Fruit fly (Drosophila melanogaster) whole organism, embryonic: ENCODE measurements around the gene CG42512.
A peak's percentile ranks its signal among the peaks of the same experiment; 100 is the strongest.

Source experiments
- CG10431 ChIP-seq: fragments of 200-800 bp; sonication (Bioruptor generic); optimal IDR thresholded peaks from 3 replicates; lab custom pipeline; 2018; ENCODE audit warnings: missing biosample characterization, mild to moderate bottlenecking, missing genetic modification characterization
- CG11560 ChIP-seq: fragments of 200-800 bp; sonication (Bioruptor generic); IDR thresholded peaks from 3 replicates; pipeline ENCODE4 v1.3.6; 2022; ENCODE audit warnings: missing biosample characterization, missing genetic modification characterization
- CG1233 ChIP-seq: fragments of 200-800 bp; sonication (Bioruptor generic); optimal IDR thresholded peaks from 4 replicates; lab custom pipeline; 2018; ENCODE audit warnings: missing biosample characterization, mild to moderate bottlenecking, missing genetic modification characterization
- CG14441 ChIP-seq: fragments of 200-800 bp; sonication (Bioruptor generic); IDR thresholded peaks from 2 replicates; pipeline ENCODE4 v1.3.6; 2022; ENCODE audit warnings: missing biosample characterization, missing genetic modification characterization
- CG14710 ChIP-seq: fragments of 200-800 bp; sonication (Bioruptor generic); optimal IDR thresholded peaks from 3 replicates; lab custom pipeline; 2019; ENCODE audit warnings: missing biosample characterization, mild to moderate bottlenecking, missing genetic modification characterization, moderate library complexity
- CG15514 ChIP-seq: fragments of 200-800 bp; sonication (Bioruptor generic); optimal IDR thresholded peaks from 3 replicates; lab custom pipeline; 2017; ENCODE audit warnings: missing biosample characterization, missing genetic modification characterization, mild to moderate bottlenecking, moderate library complexity, missing genetic modification reagents
- CG15601 ChIP-seq: fragments of 200-800 bp; sonication (Bioruptor generic); optimal IDR thresholded peaks from 3 replicates; lab custom pipeline; 2019; ENCODE audit warnings: missing biosample characterization, mild to moderate bottlenecking, missing genetic modification characterization, moderate library complexity
- CG1603 ChIP-seq: fragments of 200-800 bp; sonication (Bioruptor generic); optimal IDR thresholded peaks from 2 replicates; lab custom pipeline; 2019; ENCODE audit warnings: missing biosample characterization, mild to moderate bottlenecking, missing genetic modification characterization, moderate library complexity
- CG18599 ChIP-seq: fragments of 200-800 bp; sonication (Bioruptor generic); optimal IDR thresholded peaks from 3 replicates; lab custom pipeline; 2017; ENCODE audit warnings: missing biosample characterization, missing genetic modification characterization, mild to moderate bottlenecking, moderate library complexity, missing genetic modification reagents
- CG3281 ChIP-seq: fragments of 200-800 bp; sonication (Bioruptor generic); optimal IDR thresholded peaks from 3 replicates; lab custom pipeline; 2017; ENCODE audit warnings: missing biosample characterization, mild to moderate bottlenecking, missing genetic modification characterization
- CG7963 ChIP-seq: fragments of 200-800 bp; sonication (Bioruptor generic); IDR thresholded peaks from 3 replicates; pipeline ENCODE4 v1.3.6; 2022; ENCODE audit warnings: missing biosample characterization, missing genetic modification characterization; ENCODE audit not compliant: partially characterized antibody
- CG8359 ChIP-seq: fragments of 200-800 bp; sonication (Bioruptor generic); optimal IDR thresholded peaks from 2 replicates; lab custom pipeline; 2017; ENCODE audit warnings: missing biosample characterization, mild to moderate bottlenecking, missing genetic modification characterization, borderline replicate concordance
- CG8765 ChIP-seq: fragments of 200-800 bp; sonication (Bioruptor generic); IDR thresholded peaks from 2 replicates; pipeline ENCODE4 v1.3.6; 2022; ENCODE audit warnings: missing biosample characterization, missing genetic modification characterization
- CG9932 ChIP-seq: fragments of 200-800 bp; sonication (Bioruptor generic); IDR thresholded peaks from 2 replicates; pipeline ENCODE4 v1.3.6; 2022; ENCODE audit warnings: missing biosample characterization, missing genetic modification characterization
- Dp ChIP-seq: fragments of 200-800 bp; sonication (Bioruptor generic); optimal IDR thresholded peaks from 2 replicates; lab custom pipeline; 2018; ENCODE audit warnings: missing biosample characterization, mild to moderate bottlenecking, missing genetic modification characterization, moderate library complexity
- Drgx ChIP-seq: fragments of 200-800 bp; sonication (Bioruptor generic); IDR thresholded peaks from 2 replicates; pipeline ENCODE4 v1.3.6; 2022; ENCODE audit warnings: missing biosample characterization, missing genetic modification characterization
- H15 ChIP-seq: fragments of 200-800 bp; sonication (Bioruptor generic); IDR thresholded peaks from 3 replicates; pipeline ENCODE4 v1.3.6; 2022; ENCODE audit warnings: missing biosample characterization, missing genetic modification characterization
- Med ChIP-seq: fragments of 200-800 bp; sonication (Bioruptor generic); peaks from one replicate; lab custom pipeline; 2016; ENCODE audit warnings: missing biosample characterization, missing genetic modification characterization, mild to moderate bottlenecking, inconsistent platforms, moderate library complexity
- Nf-YB ChIP-seq: fragments of 200-800 bp; sonication (Bioruptor generic); optimal IDR thresholded peaks from 3 replicates; lab custom pipeline; 2019; ENCODE audit warnings: missing biosample characterization, mild to moderate bottlenecking, missing genetic modification characterization, moderate library complexity
- Ptx1 ChIP-seq: fragments of 200-800 bp; sonication (Bioruptor generic); IDR thresholded peaks from 2 replicates; pipeline ENCODE4 v1.3.6; 2022; ENCODE audit warnings: missing biosample characterization, missing genetic modification characterization
- Sry-β ChIP-seq: fragments of 200-800 bp; sonication (Bioruptor generic); optimal IDR thresholded peaks from 2 replicates; lab custom pipeline; 2018; ENCODE audit warnings: missing biosample characterization, mild to moderate bottlenecking, missing genetic modification characterization, moderate library complexity
- Ssrp ChIP-seq: fragments of 200-800 bp; sonication (Bioruptor generic); optimal IDR thresholded peaks from 2 replicates; lab custom pipeline; 2018; ENCODE audit warnings: missing biosample characterization, mild to moderate bottlenecking, missing genetic modification characterization, moderate library complexity
- Trl ChIP-seq, 3 experiments: fragments of >200 bp in 2 of 3; fragments of 200-800 bp in 1 of 3; sonication (Bioruptor generic) in 1 of 3; optimal IDR thresholded peaks; 2 replicates in 1 of 3; 3 replicates in 2 of 3; lab custom pipeline; 2016 to 2017; ENCODE audit warnings: missing biosample characterization in 1 of 3, missing genetic modification characterization in 1 of 3
- ara ChIP-seq: fragments of 200-800 bp; sonication (Bioruptor generic); IDR thresholded peaks from 2 replicates; pipeline ENCODE4 v1.3.6; 2022; ENCODE audit warnings: missing biosample characterization, missing genetic modification characterization
- az2 ChIP-seq: fragments of 200-800 bp; sonication (Bioruptor generic); optimal IDR thresholded peaks from 3 replicates; lab custom pipeline; 2016; ENCODE audit warnings: missing biosample characterization, missing genetic modification characterization
- ci ChIP-seq: fragments of 200-800 bp; sonication (Bioruptor generic); IDR thresholded peaks from 3 replicates; pipeline ENCODE4 v1.3.6; 2022; ENCODE audit warnings: missing biosample characterization, missing genetic modification characterization
- crol ChIP-seq: fragments of 200-800 bp; sonication (Bioruptor generic); IDR thresholded peaks from 2 replicates; pipeline ENCODE4 v1.3.6; 2022; ENCODE audit warnings: missing biosample characterization, missing genetic modification characterization
- da ChIP-seq: fragments of 200-800 bp; sonication (Bioruptor generic); optimal IDR thresholded peaks from 2 replicates; lab custom pipeline; 2016; ENCODE audit warnings: missing biosample characterization, missing genetic modification characterization
- emc ChIP-seq: fragments of 200-800 bp; sonication (Bioruptor generic); optimal IDR thresholded peaks from 2 replicates; lab custom pipeline; 2016; ENCODE audit warnings: missing biosample characterization, missing genetic modification characterization
- eve ChIP-seq, 2 experiments: fragments of >200 bp; optimal IDR thresholded peaks; 2 replicates each; lab custom pipeline; 2017; ENCODE audit warnings: missing biosample characterization in 2 of 2, missing genetic modification characterization in 2 of 2
- gcm2 ChIP-seq: fragments of 200-800 bp; sonication (Bioruptor generic); optimal IDR thresholded peaks from 2 replicates; lab custom pipeline; 2016; ENCODE audit warnings: missing biosample characterization, missing genetic modification characterization
- hkb ChIP-seq, 2 experiments: fragments of 200-800 bp in 1 of 2; fragments of >200 bp in 1 of 2; sonication (Bioruptor generic) in 1 of 2; IDR thresholded peaks in 1 of 2; optimal IDR thresholded peaks in 1 of 2; 2 replicates each; pipeline versions ENCODE4 v1.3.6 to Lab custom; 2017 to 2022; ENCODE audit warnings: missing biosample characterization in 1 of 2, missing genetic modification characterization in 1 of 2
- jing ChIP-seq: fragments of 200-800 bp; sonication (Bioruptor generic); optimal IDR thresholded peaks from 2 replicates; lab custom pipeline; 2018; ENCODE audit warnings: missing biosample characterization, mild to moderate bottlenecking, missing genetic modification characterization
- lbe ChIP-seq: fragments of 200-800 bp; sonication (Bioruptor generic); optimal IDR thresholded peaks from 2 replicates; lab custom pipeline; 2016; ENCODE audit warnings: missing biosample characterization, mild to moderate bottlenecking, missing genetic modification characterization
- lilli ChIP-seq: fragments of 200-800 bp; sonication (Bioruptor generic); optimal IDR thresholded peaks from 3 replicates; lab custom pipeline; 2016; ENCODE audit warnings: missing biosample characterization, missing genetic modification characterization
- nmo ChIP-seq: fragments of 200-800 bp; sonication (Bioruptor generic); optimal IDR thresholded peaks from 2 replicates; lab custom pipeline; 2018; ENCODE audit warnings: missing biosample characterization, mild to moderate bottlenecking, missing genetic modification characterization, moderate library complexity
- nom ChIP-seq: fragments of 200-800 bp; sonication (Bioruptor generic); optimal IDR thresholded peaks from 2 replicates; lab custom pipeline; 2017; ENCODE audit warnings: missing biosample characterization, missing genetic modification characterization, mild to moderate bottlenecking, moderate library complexity, missing genetic modification reagents
- pan ChIP-seq, 4 experiments: fragments of >200 bp in 3 of 4; fragments of 200-800 bp in 1 of 4; sonication (Bioruptor generic) in 1 of 4; optimal IDR thresholded peaks in 3 of 4; IDR thresholded peaks in 1 of 4; 2 replicates each; pipeline versions ENCODE4 v1.3.6 to Lab custom; 2017 to 2022; ENCODE audit warnings: missing biosample characterization in 2 of 4, missing genetic modification characterization in 2 of 4, mixed read lengths in 1 of 4
- peb ChIP-seq: fragments of 200-800 bp; sonication (Bioruptor generic); IDR thresholded peaks from 2 replicates; pipeline ENCODE4 v1.3.6; 2022; ENCODE audit warnings: missing biosample characterization, missing genetic modification characterization
- pita ChIP-seq: fragments of 200-800 bp; sonication (Bioruptor generic); optimal IDR thresholded peaks from 2 replicates; lab custom pipeline; 2017; ENCODE audit warnings: missing biosample characterization, mild to moderate bottlenecking, missing genetic modification characterization
- schlank ChIP-seq: fragments of 200-800 bp; sonication (Bioruptor generic); optimal IDR thresholded peaks from 2 replicates; lab custom pipeline; 2018; ENCODE audit warnings: missing biosample characterization, mild to moderate bottlenecking, missing genetic modification characterization
- sisA ChIP-seq: fragments of 200-800 bp; sonication (Bioruptor generic); IDR thresholded peaks from 2 replicates; pipeline ENCODE4 v1.3.6; 2022; ENCODE audit warnings: missing biosample characterization, missing genetic modification characterization
- tgo ChIP-seq: fragments of 200-800 bp; sonication (Bioruptor generic); IDR thresholded peaks from 3 replicates; pipeline ENCODE4 v1.3.6; 2022; ENCODE audit warnings: missing biosample characterization, missing genetic modification characterization
- trem ChIP-seq: fragments of 200-800 bp; optimal IDR thresholded peaks from 3 replicates; lab custom pipeline; 2019; ENCODE audit warnings: missing biosample characterization, mild to moderate bottlenecking, missing genetic modification characterization, moderate library complexity
- twi ChIP-seq: fragments of 200-800 bp; optimal IDR thresholded peaks from 2 replicates; lab custom pipeline; 2019; ENCODE audit warnings: missing biosample characterization, mild to moderate bottlenecking, missing genetic modification characterization, moderate library complexity
- unc-4 ChIP-seq: fragments of 200-800 bp; sonication (Bioruptor generic); IDR thresholded peaks from 2 replicates; pipeline ENCODE4 v1.3.6; 2022; ENCODE audit warnings: missing biosample characterization, missing genetic modification characterization; ENCODE audit not compliant: partially characterized antibody
- unpg ChIP-seq: fragments of 200-800 bp; sonication (Bioruptor generic); optimal IDR thresholded peaks from 3 replicates; lab custom pipeline; 2018; ENCODE audit warnings: missing biosample characterization, mild to moderate bottlenecking, missing genetic modification characterization, moderate library complexity
- vvl ChIP-seq: fragments of 200-800 bp; sonication (Bioruptor generic); IDR thresholded peaks from 2 replicates; pipeline ENCODE4 v1.3.6; 2022; ENCODE audit warnings: missing biosample characterization, missing genetic modification characterization
- wor ChIP-seq: fragments of 200-800 bp; sonication (Bioruptor generic); IDR thresholded peaks from 2 replicates; pipeline ENCODE4 v1.3.6; 2022; ENCODE audit warnings: missing biosample characterization, missing genetic modification characterization

Gene CG42512

dm6 chrX:16690499-16690898 is 39.3 kb downstream of the CG42512 start (continued):
- TF ChIP-seq unpg (peak; percentile 47), CG1603 (tag; lab: Kevin White, UChicago) (peak; percentile 42), schlank (tag; lab: Kevin White, UChicago) (no peak), az2 (GFP tag; lab: Kevin White, UChicago) (no peak), Ptx1 (GFP tag; lab: Robert Waterston, UW) (peak; percentile 42), hkb (optimal IDR thresholded peaks at IDR 0.05; lab: Kevin White, UChicago) (no peak), hkb (GFP tag; IDR thresholded peaks at IDR 0.05; lab: Robert Waterston, UW) (0 out of 2 replicates have a peak, but pooled peaks have one; percentile 9), eve (GFP tag; optimal IDR thresholded peaks at IDR 0.05; lab: Kevin White, UChicago) (no peak), Ssrp (tag; lab: Kevin White, UChicago) (peak; percentile 17), twi (tag; lab: Kevin White, UChicago) (no peak), lbe (GFP tag; lab: Kevin White, UChicago) (no peak), wor (GFP tag; lab: Robert Waterston, UW) (0 out of 2 replicates have a peak, but pooled peaks have one; percentile 33), Nf-YB (GFP tag; lab: Kevin White, UChicago) (no peak), peb (GFP tag; lab: Robert Waterston, UW) (0 out of 2 replicates have a peak, but pooled peaks have one; percentile 32), ara (GFP tag; lab: Robert Waterston, UW) (no peak), pita (no peak), ci (GFP tag; lab: Robert Waterston, UW) (peak; percentile 57; the same call in 1 of the 3 replicates), CG8765 (GFP tag; lab: Robert Waterston, UW) (no peak), nom (no peak), CG7963 (no peak), CG18599 (GFP tag; lab: Kevin White, UChicago) (no peak), pan (optimal IDR thresholded peaks at IDR 0.05; lab: Kevin White, UChicago) (no peak), pan (GFP tag; optimal IDR thresholded peaks at IDR 0.05 in 1 of 2, IDR thresholded peaks at IDR 0.05 in 1 of 2) (peak in 1 of 2 experiments; percentile 21), CG1233 (no peak), unc-4 (GFP tag; lab: Robert Waterston, UW) (no peak), Dp (no peak), sisA (peak; percentile 65; the same call in 1 of the 2 replicates), CG14441 (peak; percentile 54), H15 (GFP tag; lab: Robert Waterston, UW) (no peak), CG11560 (tag; lab: Robert Waterston, UW) (no peak), Drgx (GFP tag; lab: Robert Waterston, UW) (peak; percentile 55; the same call in 1 of the 2 replicates), emc (no peak), crol (GFP tag; lab: Robert Waterston, UW) (no peak), gcm2 (GFP tag; lab: Kevin White, UChicago) (no peak), da (GFP tag; lab: Kevin White, UChicago) (no peak), CG14710 (tag; lab: Kevin White, UChicago) (no peak), Trl (optimal IDR thresholded peaks at IDR 0.05; lab: Kevin White, UChicago) (no peak), Trl (GFP tag; optimal IDR thresholded peaks at IDR 0.05; lab: Kevin White, UChicago) (no peak), CG15601 (tag; lab: Kevin White, UChicago) (no peak), CG9932 (GFP tag; lab: Robert Waterston, UW) (no peak), vvl (GFP tag; lab: Robert Waterston, UW) (peak; percentile 40; the same call in 1 of the 2 replicates), CG10431 (no peak), Med (GFP tag; lab: Kevin White, UChicago) (peak; percentile 80), jing (no peak), trem (no peak), Sry-β (no peak), CG3281 (no peak), tgo (GFP tag; lab: Robert Waterston, UW) (no peak; the same call in 2 of the 3 replicates), nmo (GFP tag; lab: Kevin White, UChicago) (peak; percentile 19), CG8359 (GFP tag; lab: Kevin White, UChicago) (no peak), CG15514 (no peak), lilli (GFP tag; lab: Kevin White, UChicago) (no peak)
